Fruit fly (Drosophila melanogaster) S2 (cell line): ENCODE data around the gene CG10470.

Source experiments
- CG8478 ChIP-seq: fragments of >200 bp; optimal IDR thresholded peaks from 2 replicates; lab custom pipeline; 2018
- CTCF ChIP-seq, 2 experiments: fragments of >200 bp; optimal IDR thresholded peaks; 2 replicates each; lab custom pipeline; 2018

DNA sequence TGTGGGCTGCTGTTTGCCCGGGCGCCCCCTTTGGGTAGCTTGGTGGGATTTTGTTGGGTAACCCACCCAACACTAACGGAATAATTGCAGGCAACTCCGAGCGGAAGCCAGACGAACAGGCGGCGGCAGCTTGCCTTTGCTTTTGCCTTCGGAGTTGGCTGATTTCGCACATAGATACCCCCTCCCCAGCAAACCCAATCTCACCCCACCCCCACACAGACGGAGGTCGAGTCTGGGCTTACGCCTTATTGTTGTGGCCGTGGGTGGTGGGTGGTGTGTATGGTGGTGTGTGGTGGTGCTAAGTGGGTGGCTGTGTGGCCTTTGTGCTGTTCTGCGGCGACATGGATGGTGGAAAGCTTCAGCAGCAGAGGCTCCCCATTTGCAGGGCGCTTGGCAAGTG, 33.2 kb upstream of the CG10470 start:
- no peak for TF ChIP-seq CTCF (optimal IDR thresholded peaks at IDR 0.05; lab: Kevin White, UChicago)
- TF ChIP-seq CG8478 (lab: Kevin White, UChicago), result no peak
